Worm (Caenorhabditis elegans): ENCODE data around the gene R10E4.3.

R10E4.3 gene

ce11 chrIII:4269220-4269935 lies 17.9 kb downstream of the R10E4.3 start, which contains the start of the genes sftb-1 and R10E4.1 (continued):
- peak; percentile 68 for TF ChIP-seq nhr-25 (tag; optimal IDR thresholded peaks at IDR 0.05)
- peak; percentile 69 for TF ChIP-seq pha-4 (tag; optimal IDR thresholded peaks at IDR 0.05)
- no peak for TF ChIP-seq daf-12 (tag; optimal IDR thresholded peaks at IDR 0.05)
- no peak for TF ChIP-seq eor-1 (tag; optimal IDR thresholded peaks at IDR 0.05)

- no peak for TF ChIP-seq ceh-82 (tag; optimal IDR thresholded peaks at IDR 0.05)
- no peak for TF ChIP-seq snpc-4 (tag; optimal IDR thresholded peaks at IDR 0.05)
- no peak for TF ChIP-seq zag-1 (tag; optimal IDR thresholded peaks at IDR 0.05)
Observed at ce11 chrIII:4265892-4266291, 21.4 kb downstream of the R10E4.3 start.

ce11 chrIII:4263048-4263447 lies 24.2 kb downstream of the R10E4.3 start, which contains the start of gene T08A11.1:
TSS of gene T08A11.1 (minus strand) at chrIII:4263148.
- no peak for TF ChIP-seq lin-39 (tag; optimal IDR thresholded peaks at IDR 0.05)
- no peak for TF ChIP-seq aly-2 (tag; optimal IDR thresholded peaks at IDR 0.05)
- no peak for TF ChIP-seq sea-2 (GFP tag; optimal IDR thresholded peaks at IDR 0.05)
- no peak for TF ChIP-seq pha-4 (tag; optimal IDR thresholded peaks at IDR 0.05)
- no peak for TF ChIP-seq snpc-4 (tag; optimal IDR thresholded peaks at IDR 0.05)
- no peak for TF ChIP-seq egl-27 (tag; optimal IDR thresholded peaks at IDR 0.05)

ce11 chrIII:4257896-4258295 lies 29.4 kb downstream of the R10E4.3 start:
- TF ChIP-seq nhr-237 (tag; optimal IDR thresholded peaks at IDR 0.05): no peak

ce11 chrIII:4247571-4247970 lies 39.7 kb downstream of the R10E4.3 start, which contains the start of gene Y44F5A.1:
TSS of gene Y44F5A.1 (minus strand) at chrIII:4247671.
- TF ChIP-seq fkh-2 (tag; optimal IDR thresholded peaks at IDR 0.05): no peak
- TF ChIP-seq nhr-11 (tag; optimal IDR thresholded peaks at IDR 0.05): no peak
- no peak for TF ChIP-seq unc-39 (tag; optimal IDR thresholded peaks at IDR 0.05)
- TF ChIP-seq nhr-43 (tag; optimal IDR thresholded peaks at IDR 0.05; ENCODE audit: poor library complexity, severe bottlenecking): no peak
- TF ChIP-seq skn-1 (tag; optimal IDR thresholded peaks at IDR 0.05): no peak
- no peak for TF ChIP-seq ceh-28 (tag; optimal IDR thresholded peaks at IDR 0.05)
- TF ChIP-seq elt-3 (tag; optimal IDR thresholded peaks at IDR 0.05): no peak
- no peak for TF ChIP-seq mml-1 (tag; optimal IDR thresholded peaks at IDR 0.05)
- no peak for TF ChIP-seq jun-1 (tag; optimal IDR thresholded peaks at IDR 0.05)
- TF ChIP-seq aly-2 (tag; optimal IDR thresholded peaks at IDR 0.05): no peak
- TF ChIP-seq fkh-10 (GFP tag; optimal IDR thresholded peaks at IDR 0.05): no peak
- TF ChIP-seq snpc-4 (tag; optimal IDR thresholded peaks at IDR 0.05): no peak
- TF ChIP-seq ztf-4 (tag; optimal IDR thresholded peaks at IDR 0.05): no peak

ce11 chrIII:4244285-4244684 lies 43.0 kb downstream of the R10E4.3 start, which contains the start of gene zhit-2:
TSS of gene zhit-2 (minus strand) at chrIII:4244385.
- TF ChIP-seq lsy-12 (tag; optimal IDR thresholded peaks at IDR 0.05) (no peak), fkh-10 (GFP tag; optimal IDR thresholded peaks at IDR 0.05) (no peak), lin-39 (tag; optimal IDR thresholded peaks at IDR 0.05) (no peak), elt-2 (tag; optimal IDR thresholded peaks at IDR 0.05) (no peak), ceh-28 (tag; optimal IDR thresholded peaks at IDR 0.05) (no peak), nhr-77 (tag; optimal IDR thresholded peaks at IDR 0.05) (no peak), nhr-11 (tag; optimal IDR thresholded peaks at IDR 0.05) (no peak)

ce11 chrIII:4243461-4243860 lies 43.8 kb downstream of the R10E4.3 start, which contains the start of gene mrpl-21:
TSS of gene mrpl-21 (minus strand) at chrIII:4243561.
- TF ChIP-seq ama-1 (optimal IDR thresholded peaks at IDR 0.05): no peak
- no peak for TF ChIP-seq unc-62 (GFP tag; optimal IDR thresholded peaks at IDR 0.05)
- TF ChIP-seq ZK546.5 (tag; optimal IDR thresholded peaks at IDR 0.05): no peak
- TF ChIP-seq ceh-82 (tag; optimal IDR thresholded peaks at IDR 0.05): no peak
- TF ChIP-seq aly-2 (tag; optimal IDR thresholded peaks at IDR 0.05): no peak
- no peak for TF ChIP-seq nfya-1 (tag; optimal IDR thresholded peaks at IDR 0.05; ENCODE audit: insufficient read depth)
- no peak for TF ChIP-seq nhr-43 (tag; optimal IDR thresholded peaks at IDR 0.05; ENCODE audit: poor library complexity, severe bottlenecking)
- TF ChIP-seq snpc-4 (tag; optimal IDR thresholded peaks at IDR 0.05): no peak
- TF ChIP-seq fkh-2 (tag; optimal IDR thresholded peaks at IDR 0.05): no peak
- TF ChIP-seq fkh-10 (GFP tag; optimal IDR thresholded peaks at IDR 0.05): no peak
- no peak for TF ChIP-seq tbx-2 (tag; optimal IDR thresholded peaks at IDR 0.05)
- no peak for TF ChIP-seq skn-1 (tag; optimal IDR thresholded peaks at IDR 0.05)
- no peak for TF ChIP-seq daf-12 (tag; optimal IDR thresholded peaks at IDR 0.05)
- no peak for TF ChIP-seq jun-1 (tag; optimal IDR thresholded peaks at IDR 0.05)
- no peak for TF ChIP-seq ztf-11 (tag; optimal IDR thresholded peaks at IDR 0.05)

Data from whole organism, L3 larva.